Worm (Caenorhabditis elegans) whole organism, L4 larva: ENCODE measurements around the gene F08D12.15.

Source experiments
- ama-1 ChIP-seq: fragments of 150-350 bp; optimal IDR thresholded peaks from 2 replicates; lab custom pipeline; 2014; ENCODE audit warnings: inconsistent platforms, mixed read lengths
- attf-4 ChIP-seq: sonication (generic microtip); optimal IDR thresholded peaks from 3 replicates; lab custom pipeline; 2017; ENCODE audit warnings: missing biosample characterization, missing genetic modification characterization
- lsy-2 ChIP-seq, 2 experiments: fragments of 150-350 bp in 1 of 2; sonication (generic microtip) in 1 of 2; optimal IDR thresholded peaks; 2 replicates each; lab custom pipeline; 2014 to 2017; ENCODE audit warnings: missing biosample characterization in 2 of 2, missing genetic modification characterization in 2 of 2
- nhr-237 ChIP-seq: sonication (generic microtip); optimal IDR thresholded peaks from 2 replicates; lab custom pipeline; 2017; ENCODE audit warnings: missing biosample characterization, missing genetic modification characterization
- nhr-25 ChIP-seq: sonication (generic microtip); optimal IDR thresholded peaks from 2 replicates; lab custom pipeline; 2017; ENCODE audit warnings: missing genetic modification characterization, mild to moderate bottlenecking, missing compliant biosample characterization, antibody characterized with exemption, moderate library complexity, borderline replicate concordance; ENCODE audit not compliant: insufficient read depth
- nhr-28 ChIP-seq: fragments of 150-350 bp; optimal IDR thresholded peaks from 2 replicates; lab custom pipeline; 2014; ENCODE audit warnings: missing biosample characterization, missing genetic modification characterization
- nhr-76 ChIP-seq: fragments of 150-350 bp; optimal IDR thresholded peaks from 2 replicates; lab custom pipeline; 2014; ENCODE audit warnings: missing biosample characterization, missing genetic modification characterization
- nhr-77 ChIP-seq: fragments of 150-350 bp; optimal IDR thresholded peaks from 2 replicates; lab custom pipeline; 2014; ENCODE audit warnings: missing biosample characterization, missing genetic modification characterization
- php-3 ChIP-seq: fragments of 200-800 bp; sonication (Bioruptor generic); IDR thresholded peaks from 2 replicates; pipeline ENCODE4 v1.3.6; 2022; ENCODE audit warnings: missing genetic modification reagents, missing genetic modification characterization, missing compliant biosample characterization

DNA sequence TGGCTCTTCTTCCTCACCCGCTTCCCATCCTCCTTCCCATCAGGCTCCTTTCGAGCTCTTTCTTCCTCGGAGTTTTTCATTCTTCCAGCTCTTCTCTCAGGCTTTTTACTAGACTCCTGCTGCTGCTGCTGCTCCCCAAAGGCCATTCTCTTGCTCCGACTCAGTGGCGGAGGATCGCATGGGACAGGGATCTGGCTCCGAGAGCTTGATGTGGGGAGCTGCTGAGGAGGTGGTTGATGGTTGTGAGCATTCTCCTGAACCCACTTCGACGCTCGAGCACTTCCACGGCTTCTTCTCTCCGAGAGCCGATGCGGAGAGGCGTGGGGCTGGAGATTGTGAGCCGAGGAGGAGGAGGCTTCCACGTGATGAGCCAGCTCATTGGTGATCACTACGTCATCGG, 19.4 kb downstream of the F08D12.15 start:
- TF ChIP-seq nhr-237 (tag; lab: Kevin White, UChicago) (no peak), php-3 (GFP tag; lab: Robert Waterston, UW) (no peak), lsy-2 (tag; optimal IDR thresholded peaks at IDR 0.05; lab: Kevin White, UChicago) (no peak), nhr-25 (no peak), nhr-28 (tag; lab: Kevin White, UChicago) (no peak), nhr-77 (tag; lab: Kevin White, UChicago) (no peak), ama-1 (no peak), nhr-76 (tag; lab: Kevin White, UChicago) (no peak), attf-4 (tag; lab: Kevin White, UChicago) (no peak)
